Fruit fly (Drosophila melanogaster) whole organism: Measurements from ENCODE around the gene CG34297.

Source experiments
- CG8478 ChIP-seq: fragments of >200 bp; optimal IDR thresholded peaks from 2 replicates; lab custom pipeline; 2018; ENCODE audit warnings: inconsistent platforms
- Dll ChIP-seq: fragments of >200 bp; optimal IDR thresholded peaks from 2 replicates; lab custom pipeline; 2017
- pan ChIP-seq: fragments of >200 bp; optimal IDR thresholded peaks from 2 replicates; lab custom pipeline; 2017
- usp ChIP-seq: fragments of >200 bp; optimal IDR thresholded peaks from 2 replicates; lab custom pipeline; 2017; ENCODE audit warnings: missing biosample characterization, missing genetic modification characterization, mixed read lengths

- TF ChIP-seq Dll (lab: Kevin White, UChicago) (no peak), CG8478 (no peak), pan (lab: Kevin White, UChicago) (no peak), usp (GFP tag; lab: Kevin White, UChicago) (no peak)
Observed at dm6 chr3R:6744036-6744435, 3.8 kb downstream of the CG34297 start, which contains the start of gene zen2.
